Fruit fly (Drosophila melanogaster): Measurements from ENCODE around the gene CG4455.

Gene CG4455

dm6 chr2L:16374691-16375090 is 22.0 kb downstream of the CG4455 start:
- no peak for TF ChIP-seq CG17801 (GFP tag; optimal IDR thresholded peaks at IDR 0.05; ENCODE audit: partially characterized antibody)

- no peak for TF ChIP-seq CG17801 (GFP tag; optimal IDR thresholded peaks at IDR 0.05; ENCODE audit: partially characterized antibody)
These were observed 28.2 kb downstream of the CG4455 start for dm6 chr2L:16380973-16381372.

- TF ChIP-seq CG17801 (GFP tag; optimal IDR thresholded peaks at IDR 0.05; ENCODE audit: partially characterized antibody) = no peak
These were observed 38.1 kb downstream of the CG4455 start for dm6 chr2L:16390803-16391202.

- TF ChIP-seq CG17801 (GFP tag; optimal IDR thresholded peaks at IDR 0.05; ENCODE audit: partially characterized antibody) = no peak
These were observed 44.8 kb downstream of the CG4455 start for dm6 chr2L:16397517-16397916.

- no peak for TF ChIP-seq CG17801 (GFP tag; optimal IDR thresholded peaks at IDR 0.05; ENCODE audit: partially characterized antibody)
These were observed 49.8 kb downstream of the CG4455 start for dm6 chr2L:16402512-16402911.
